Worm (Caenorhabditis elegans): ENCODE results near the gene F11D11.4.

Gene F11D11.4

ce11 chrV:18770623-18771022, 9.4 kb downstream of the F11D11.4 start, which contains the start of gene clec-255:
TSS of gene clec-255 (minus strand) at chrV:18770723.
- TF ChIP-seq B0310.2 (tag; optimal IDR thresholded peaks at IDR 0.05), result no peak
- TF ChIP-seq flt-1 (GFP tag; IDR thresholded peaks at IDR 0.05), result no peak
- no peak for TF ChIP-seq hmbx-1 (tag; optimal IDR thresholded peaks at IDR 0.05)
- no peak for TF ChIP-seq aly-1 (tag; optimal IDR thresholded peaks at IDR 0.05)
- no peak for TF ChIP-seq F13C5.2 (tag; optimal IDR thresholded peaks at IDR 0.05)
- TF ChIP-seq pes-1 (GFP tag; IDR thresholded peaks at IDR 0.05), result no peak
- TF ChIP-seq scrt-1 (GFP tag; IDR thresholded peaks at IDR 0.05), result no peak
- no peak for TF ChIP-seq ceh-36 (tag; optimal IDR thresholded peaks at IDR 0.05)
- TF ChIP-seq hnd-1 (tag; optimal IDR thresholded peaks at IDR 0.05), result no peak
- no peak for TF ChIP-seq tra-4 (tag; optimal IDR thresholded peaks at IDR 0.05)
- no peak for TF ChIP-seq tbx-37 (GFP tag; conservative IDR thresholded peaks at IDR 0.05)
- no peak for TF ChIP-seq ets-7 (tag; optimal IDR thresholded peaks at IDR 0.05)
- TF ChIP-seq sea-1 (GFP tag; conservative IDR thresholded peaks at IDR 0.05), result no peak
- no peak for TF ChIP-seq tbx-11 (GFP tag; IDR thresholded peaks at IDR 0.05)
- TF ChIP-seq ceh-13 (GFP tag; optimal IDR thresholded peaks at IDR 0.05), result no peak
- no peak for TF ChIP-seq ama-1 (optimal IDR thresholded peaks at IDR 0.05)

- TF ChIP-seq flt-1 (GFP tag; IDR thresholded peaks at IDR 0.05) (no peak), tra-4 (tag; optimal IDR thresholded peaks at IDR 0.05) (no peak), hnd-1 (tag; optimal IDR thresholded peaks at IDR 0.05) (no peak), hmg-4 (GFP tag; optimal IDR thresholded peaks at IDR 0.05) (no peak), hmbx-1 (tag; optimal IDR thresholded peaks at IDR 0.05) (no peak), B0310.2 (tag; optimal IDR thresholded peaks at IDR 0.05) (no peak), tbx-11 (GFP tag; IDR thresholded peaks at IDR 0.05) (no peak), pes-1 (GFP tag; IDR thresholded peaks at IDR 0.05) (no peak), ceh-36 (tag; optimal IDR thresholded peaks at IDR 0.05) (no peak), ets-7 (tag; optimal IDR thresholded peaks at IDR 0.05) (no peak), sea-1 (GFP tag; conservative IDR thresholded peaks at IDR 0.05) (no peak), ceh-13 (GFP tag; optimal IDR thresholded peaks at IDR 0.05) (no peak), F13C5.2 (tag; optimal IDR thresholded peaks at IDR 0.05) (no peak), aly-1 (tag; optimal IDR thresholded peaks at IDR 0.05) (no peak), tbx-37 (GFP tag; conservative IDR thresholded peaks at IDR 0.05) (no peak), ama-1 (optimal IDR thresholded peaks at IDR 0.05) (no peak), scrt-1 (GFP tag; IDR thresholded peaks at IDR 0.05) (no peak)
Observed at ce11 chrV:18771390-18771789, 10.2 kb downstream of the F11D11.4 start, which contains the start of gene clec-256. TSS of gene clec-256 (plus strand) at chrV:18771690.

- TF ChIP-seq hmbx-1 (tag; optimal IDR thresholded peaks at IDR 0.05) (no peak), ama-1 (optimal IDR thresholded peaks at IDR 0.05) (no peak), tbx-11 (GFP tag; IDR thresholded peaks at IDR 0.05) (no peak), hnd-1 (tag; optimal IDR thresholded peaks at IDR 0.05) (no peak), tra-4 (tag; optimal IDR thresholded peaks at IDR 0.05) (no peak), F13C5.2 (tag; optimal IDR thresholded peaks at IDR 0.05) (no peak), sea-1 (GFP tag; conservative IDR thresholded peaks at IDR 0.05) (no peak), flt-1 (GFP tag; IDR thresholded peaks at IDR 0.05) (no peak)
Observed at ce11 chrV:18771804-18772386, 10.7 kb downstream of the F11D11.4 start.

- TF ChIP-seq ceh-13 (GFP tag; optimal IDR thresholded peaks at IDR 0.05) (no peak), aly-1 (tag; optimal IDR thresholded peaks at IDR 0.05) (no peak), tbx-37 (GFP tag; conservative IDR thresholded peaks at IDR 0.05) (no peak), F13C5.2 (tag; optimal IDR thresholded peaks at IDR 0.05) (no peak), hmg-4 (GFP tag; optimal IDR thresholded peaks at IDR 0.05) (no peak), pes-1 (GFP tag; IDR thresholded peaks at IDR 0.05) (no peak)
Observed at ce11 chrV:18772761-18773160, 11.6 kb downstream of the F11D11.4 start, which contains the start of gene clec-257. TSS of gene clec-257 (plus strand) at chrV:18773061.

ce11 chrV:18776245-18776737, 15.1 kb downstream of the F11D11.4 start, which contains the start of gene Y17D7B.4:
TSS of gene Y17D7B.4 (minus strand) at chrV:18776687.
- TF ChIP-seq ceh-36 (tag; optimal IDR thresholded peaks at IDR 0.05) (no peak), B0310.2 (tag; optimal IDR thresholded peaks at IDR 0.05) (no peak), tbx-37 (GFP tag; conservative IDR thresholded peaks at IDR 0.05) (no peak), sea-1 (GFP tag; conservative IDR thresholded peaks at IDR 0.05) (no peak), flt-1 (GFP tag; IDR thresholded peaks at IDR 0.05) (no peak), ama-1 (optimal IDR thresholded peaks at IDR 0.05) (no peak), aly-1 (tag; optimal IDR thresholded peaks at IDR 0.05) (no peak), tra-4 (tag; optimal IDR thresholded peaks at IDR 0.05) (no peak), hmg-4 (GFP tag; optimal IDR thresholded peaks at IDR 0.05) (no peak), pes-1 (GFP tag; IDR thresholded peaks at IDR 0.05) (no peak), tbx-11 (GFP tag; IDR thresholded peaks at IDR 0.05) (no peak), F13C5.2 (tag; optimal IDR thresholded peaks at IDR 0.05) (no peak)

ce11 chrV:18780605-18781004, 19.4 kb downstream of the F11D11.4 start:
- TF ChIP-seq tra-4 (tag; optimal IDR thresholded peaks at IDR 0.05) (no peak), hmg-4 (GFP tag; optimal IDR thresholded peaks at IDR 0.05) (no peak), F13C5.2 (tag; optimal IDR thresholded peaks at IDR 0.05) (no peak), tbx-11 (GFP tag; IDR thresholded peaks at IDR 0.05) (no peak), ceh-13 (GFP tag; optimal IDR thresholded peaks at IDR 0.05) (no peak), tbx-37 (GFP tag; conservative IDR thresholded peaks at IDR 0.05) (no peak), sea-1 (GFP tag; conservative IDR thresholded peaks at IDR 0.05) (no peak), scrt-1 (GFP tag; IDR thresholded peaks at IDR 0.05) (no peak), B0310.2 (tag; optimal IDR thresholded peaks at IDR 0.05) (no peak), ama-1 (optimal IDR thresholded peaks at IDR 0.05) (no peak), ets-7 (tag; optimal IDR thresholded peaks at IDR 0.05) (no peak), flt-1 (GFP tag; IDR thresholded peaks at IDR 0.05) (no peak), pes-1 (GFP tag; IDR thresholded peaks at IDR 0.05) (no peak), hmbx-1 (tag; optimal IDR thresholded peaks at IDR 0.05) (no peak)

- no peak for TF ChIP-seq F13C5.2 (tag; optimal IDR thresholded peaks at IDR 0.05)
- no peak for TF ChIP-seq hnd-1 (tag; optimal IDR thresholded peaks at IDR 0.05)
- TF ChIP-seq hmg-4 (GFP tag; optimal IDR thresholded peaks at IDR 0.05), result no peak
- no peak for TF ChIP-seq hmbx-1 (tag; optimal IDR thresholded peaks at IDR 0.05)
- no peak for TF ChIP-seq sea-1 (GFP tag; conservative IDR thresholded peaks at IDR 0.05)
Observed at ce11 chrV:18782747-18783146, 21.6 kb downstream of the F11D11.4 start.

Measured in whole organism, early embryonic.